Worm (Caenorhabditis elegans) whole organism, L2 larva: ENCODE results near the gene ZC196.3.
A peak's percentile ranks its signal among the peaks of the same experiment; 100 is the strongest.

Source experiments
- C34F6.9 ChIP-seq: fragments of 150-350 bp; optimal IDR thresholded peaks from 2 replicates; lab custom pipeline; 2014; ENCODE audit warnings: missing biosample characterization, missing genetic modification characterization
- F13H6.1 ChIP-seq: sonication (generic microtip); optimal IDR thresholded peaks from 2 replicates; lab custom pipeline; 2016; ENCODE audit warnings: missing genetic modification characterization, missing compliant biosample characterization
- R02D3.7 ChIP-seq: fragments of 150-350 bp; optimal IDR thresholded peaks from 2 replicates; lab custom pipeline; 2014; ENCODE audit warnings: missing biosample characterization, missing genetic modification characterization
- Y55F3AM.14 ChIP-seq: fragments of 200-800 bp; sonication (Bioruptor generic); optimal IDR thresholded peaks from 2 replicates; lab custom pipeline; 2018; ENCODE audit warnings: mild to moderate bottlenecking, missing genetic modification characterization, missing compliant biosample characterization
- ZK546.5 ChIP-seq: sonication (generic microtip); optimal IDR thresholded peaks from 2 replicates; lab custom pipeline; 2017; ENCODE audit warnings: missing biosample characterization, missing genetic modification characterization
- aly-2 ChIP-seq: fragments of 150-350 bp; optimal IDR thresholded peaks from 2 replicates; lab custom pipeline; 2014; ENCODE audit warnings: missing biosample characterization, missing genetic modification characterization
- ama-1 ChIP-seq: fragments of 150-350 bp; optimal IDR thresholded peaks from 2 replicates; lab custom pipeline; 2018; ENCODE audit warnings: inconsistent platforms
- ceh-16 ChIP-seq: fragments of 150-350 bp; optimal IDR thresholded peaks from 2 replicates; lab custom pipeline; 2014; ENCODE audit warnings: missing biosample characterization, missing genetic modification characterization
- ceh-82 ChIP-seq: fragments of 150-350 bp; optimal IDR thresholded peaks from 2 replicates; lab custom pipeline; 2014; ENCODE audit warnings: missing biosample characterization, missing genetic modification characterization
- crh-2 ChIP-seq: sonication (generic microtip); optimal IDR thresholded peaks from 2 replicates; lab custom pipeline; 2017; ENCODE audit warnings: missing biosample characterization, missing genetic modification characterization
- dmd-4 ChIP-seq: sonication (generic microtip); optimal IDR thresholded peaks from 2 replicates; lab custom pipeline; 2017; ENCODE audit warnings: missing biosample characterization, missing genetic modification characterization
- elt-1 ChIP-seq: fragments of 150-350 bp; optimal IDR thresholded peaks from 2 replicates; lab custom pipeline; 2014; ENCODE audit warnings: missing biosample characterization, missing genetic modification characterization
- elt-3 ChIP-seq: sonication (generic microtip); optimal IDR thresholded peaks from 2 replicates; lab custom pipeline; 2017; ENCODE audit warnings: missing biosample characterization, missing genetic modification characterization
- fos-1 ChIP-seq: fragments of 150-350 bp; optimal IDR thresholded peaks from 2 replicates; lab custom pipeline; 2014; ENCODE audit warnings: missing biosample characterization, missing genetic modification characterization
- gmeb-1 ChIP-seq: fragments of 150-350 bp; optimal IDR thresholded peaks from 2 replicates; lab custom pipeline; 2014; ENCODE audit warnings: missing biosample characterization, missing genetic modification characterization
- lin-11 ChIP-seq: fragments of 150-350 bp; sonication (generic microtip); optimal IDR thresholded peaks from 2 replicates; lab custom pipeline; 2014; ENCODE audit warnings: missing biosample characterization, missing genetic modification characterization, inconsistent platforms, mixed read lengths
- lin-13 ChIP-seq: fragments of 150-350 bp; optimal IDR thresholded peaks from 2 replicates; lab custom pipeline; 2014; ENCODE audit warnings: missing biosample characterization, missing genetic modification reagents, missing genetic modification characterization
- lin-39 ChIP-seq: fragments of 150-350 bp; optimal IDR thresholded peaks from 2 replicates; lab custom pipeline; 2014; ENCODE audit warnings: missing biosample characterization, missing genetic modification reagents, missing genetic modification characterization
- lsy-2 ChIP-seq, 2 experiments: fragments of 150-350 bp in 1 of 2; sonication (generic microtip) in 1 of 2; optimal IDR thresholded peaks; 2 replicates each; lab custom pipeline; 2014 to 2017; ENCODE audit warnings: missing biosample characterization in 2 of 2, missing genetic modification characterization in 2 of 2
- mab-5 ChIP-seq: fragments of 150-350 bp; optimal IDR thresholded peaks from 2 replicates; lab custom pipeline; 2014; ENCODE audit warnings: missing biosample characterization, missing genetic modification characterization
- mdl-1 ChIP-seq, 2 experiments: fragments of 150-350 bp in 1 of 2; sonication (generic microtip) in 1 of 2; optimal IDR thresholded peaks; 2 replicates each; lab custom pipeline; 2017; ENCODE audit warnings: missing biosample characterization in 2 of 2, missing genetic modification characterization in 2 of 2
- nhr-10 ChIP-seq: sonication (generic microtip); optimal IDR thresholded peaks from 2 replicates; lab custom pipeline; 2017; ENCODE audit warnings: missing biosample characterization, missing genetic modification characterization
- nhr-11 ChIP-seq: fragments of 150-350 bp; optimal IDR thresholded peaks from 2 replicates; lab custom pipeline; 2014; ENCODE audit warnings: missing biosample characterization, missing genetic modification characterization
- nhr-12 ChIP-seq: fragments of 150-350 bp; optimal IDR thresholded peaks from 2 replicates; lab custom pipeline; 2014; ENCODE audit warnings: missing biosample characterization, missing genetic modification characterization
- nhr-129 ChIP-seq: fragments of 150-350 bp; optimal IDR thresholded peaks from 2 replicates; lab custom pipeline; 2014; ENCODE audit warnings: missing biosample characterization, missing genetic modification characterization
- nhr-25 ChIP-seq: fragments of 150-350 bp; sonication (generic microtip); optimal IDR thresholded peaks from 3 replicates; lab custom pipeline; 2014; ENCODE audit warnings: missing biosample characterization, missing genetic modification characterization
- nhr-6 ChIP-seq: fragments of 150-350 bp; optimal IDR thresholded peaks from 2 replicates; lab custom pipeline; 2014; ENCODE audit warnings: missing biosample characterization, missing genetic modification characterization
- nhr-77 ChIP-seq: fragments of 150-350 bp; optimal IDR thresholded peaks from 2 replicates; lab custom pipeline; 2014; ENCODE audit warnings: missing biosample characterization, missing genetic modification characterization
- peb-1 ChIP-seq: fragments of 150-350 bp; optimal IDR thresholded peaks from 2 replicates; lab custom pipeline; 2014; ENCODE audit warnings: missing biosample characterization, missing genetic modification characterization
- sem-4 ChIP-seq: fragments of 150-350 bp; optimal IDR thresholded peaks from 2 replicates; lab custom pipeline; 2014; ENCODE audit warnings: missing biosample characterization, missing genetic modification reagents, missing genetic modification characterization
- skn-1 ChIP-seq: sonication (generic microtip); optimal IDR thresholded peaks from 2 replicates; lab custom pipeline; 2017; ENCODE audit warnings: missing biosample characterization, missing genetic modification characterization
- sma-9 ChIP-seq, 2 experiments: fragments of 150-350 bp in 1 of 2; sonication (generic microtip) in 1 of 2; optimal IDR thresholded peaks; 2 replicates each; lab custom pipeline; 2014 to 2016; ENCODE audit warnings: missing genetic modification characterization in 2 of 2, mild to moderate bottlenecking in 1 of 2, missing biosample characterization in 1 of 2, missing compliant biosample characterization in 1 of 2, missing genetic modification reagents in 1 of 2, moderate library complexity in 1 of 2
- unc-39 ChIP-seq: fragments of 150-350 bp; optimal IDR thresholded peaks from 2 replicates; lab custom pipeline; 2014; ENCODE audit warnings: missing biosample characterization, missing genetic modification characterization
- unc-55 ChIP-seq: fragments of 150-350 bp; sonication (generic microtip); optimal IDR thresholded peaks from 3 replicates; lab custom pipeline; 2014; ENCODE audit warnings: missing biosample characterization, missing genetic modification reagents, missing genetic modification characterization
- unc-62 ChIP-seq: fragments of 150-350 bp; optimal IDR thresholded peaks from 2 replicates; lab custom pipeline; 2014; ENCODE audit warnings: missing biosample characterization, missing genetic modification reagents, missing genetic modification characterization
- zag-1 ChIP-seq: fragments of 150-350 bp; optimal IDR thresholded peaks from 2 replicates; lab custom pipeline; 2014; ENCODE audit warnings: missing biosample characterization, missing genetic modification characterization
- ztf-1 ChIP-seq: fragments of 200-800 bp; sonication (Bioruptor generic); conservative IDR thresholded peaks from 2 replicates; pipeline ENCODE4 v1.3.6; 2022; ENCODE audit warnings: missing genetic modification characterization, missing compliant biosample characterization
- ztf-11 ChIP-seq: sonication (generic microtip); optimal IDR thresholded peaks from 2 replicates; lab custom pipeline; 2017; ENCODE audit warnings: missing biosample characterization, missing genetic modification characterization
- ztf-4 ChIP-seq: fragments of 150-350 bp; optimal IDR thresholded peaks from 2 replicates; lab custom pipeline; 2014; ENCODE audit warnings: missing biosample characterization, missing genetic modification characterization

The ZC196.3 gene

ce11 chrV:8776270-8776669, 39.8 kb downstream of the ZC196.3 start, which contains the start of gene B0507.1:
TSS of gene B0507.1 (plus strand) at chrV:8776570.
- TF ChIP-seq lin-11 (tag; lab: Kevin White, UChicago) (no peak), nhr-6 (tag; lab: Kevin White, UChicago) (no peak), C34F6.9 (tag; lab: Kevin White, UChicago) (no peak), ceh-82 (tag; lab: Kevin White, UChicago) (no peak), unc-62 (no peak)
- TF ChIP-seq, all 48 proteins: peak for 0

- TF ChIP-seq fos-1 (tag; lab: Kevin White, UChicago): peak; percentile 64
- TF ChIP-seq unc-62: no peak
These were observed 44.7 kb downstream of the ZC196.3 start for ce11 chrV:8781164-8781563.

ce11 chrV:8782112-8782511, 45.6 kb downstream of the ZC196.3 start:
- TF ChIP-seq fos-1 (tag; lab: Kevin White, UChicago) (peak; percentile 6), peb-1 (tag; lab: Kevin White, UChicago) (no peak), nhr-129 (tag; lab: Kevin White, UChicago) (peak; percentile 45)
- TF ChIP-seq, all 48 proteins: peak for 2

ce11 chrV:8784485-8784884, 48.0 kb downstream of the ZC196.3 start:
- TF ChIP-seq nhr-25 (no peak), nhr-10 (tag; lab: Kevin White, UChicago) (no peak), ztf-1 (GFP tag; lab: Robert Waterston, UW) (no peak), nhr-11 (tag; lab: Kevin White, UChicago) (no peak), peb-1 (tag; lab: Kevin White, UChicago) (no peak), lin-39 (no peak), dmd-4 (no peak)

ce11 chrV:8785526-8785925, 49.1 kb downstream of the ZC196.3 start:
- no peak for TF ChIP-seq gmeb-1 (tag; lab: Kevin White, UChicago)
- no peak for TF ChIP-seq ztf-4 (tag; lab: Kevin White, UChicago)
- no peak for TF ChIP-seq ama-1 (lab: Kevin White, UChicago)
- TF ChIP-seq nhr-12 (tag; lab: Kevin White, UChicago): no peak
- TF ChIP-seq fos-1 (tag; lab: Kevin White, UChicago): peak; percentile 30
- TF ChIP-seq nhr-6 (tag; lab: Kevin White, UChicago): no peak
- TF ChIP-seq lin-11 (tag; lab: Kevin White, UChicago): no peak
- TF ChIP-seq Y55F3AM.14 (GFP tag; lab: Kevin White, UChicago): no peak
- no peak for TF ChIP-seq ztf-11 (tag; lab: Kevin White, UChicago)
- TF ChIP-seq nhr-10 (tag; lab: Kevin White, UChicago): no peak
- no peak for TF ChIP-seq unc-39 (tag; lab: Kevin White, UChicago)
- TF ChIP-seq ceh-16 (tag; lab: Kevin White, UChicago): no peak
- TF ChIP-seq nhr-129 (tag; lab: Kevin White, UChicago): peak; percentile 72
- TF ChIP-seq R02D3.7 (tag; lab: Kevin White, UChicago): no peak
- peak; percentile 50 for TF ChIP-seq F13H6.1 (tag; lab: Kevin White, UChicago)
- no peak for TF ChIP-seq unc-62
- TF ChIP-seq lsy-2 (tag; optimal IDR thresholded peaks at IDR 0.05; lab: Kevin White, UChicago): no peak
- TF ChIP-seq nhr-77: no peak
- no peak for TF ChIP-seq ceh-82 (tag; lab: Kevin White, UChicago)
- no peak for TF ChIP-seq peb-1 (tag; lab: Kevin White, UChicago)
- TF ChIP-seq mab-5 (tag; lab: Kevin White, UChicago): no peak
- no peak for TF ChIP-seq elt-1
- no peak for TF ChIP-seq C34F6.9 (tag; lab: Kevin White, UChicago)
- TF ChIP-seq sma-9 (GFP tag; optimal IDR thresholded peaks at IDR 0.05; lab: Kevin White, UChicago): no peak
- TF ChIP-seq sma-9 (tag; optimal IDR thresholded peaks at IDR 0.05; lab: Kevin White, UChicago): no peak
- no peak for TF ChIP-seq lin-13 (GFP tag; lab: Kevin White, UChicago)
- no peak for TF ChIP-seq mdl-1 (tag; optimal IDR thresholded peaks at IDR 0.05; lab: Kevin White, UChicago)

ce11 chrV:8786245-8786644, 49.8 kb downstream of the ZC196.3 start, which contains the start of gene sup-37:
TSS of gene sup-37 (plus strand) at chrV:8786545.
- TF ChIP-seq zag-1 (tag; lab: Kevin White, UChicago) (no peak), ZK546.5 (tag; lab: Kevin White, UChicago) (no peak), skn-1 (tag; lab: Kevin White, UChicago) (no peak), nhr-12 (tag; lab: Kevin White, UChicago) (no peak), elt-3 (tag; lab: Kevin White, UChicago) (no peak), peb-1 (tag; lab: Kevin White, UChicago) (no peak), sem-4 (tag; lab: Kevin White, UChicago) (no peak), unc-39 (tag; lab: Kevin White, UChicago) (no peak), ztf-1 (GFP tag; lab: Robert Waterston, UW) (no peak), nhr-11 (tag; lab: Kevin White, UChicago) (no peak), crh-2 (tag; lab: Kevin White, UChicago) (no peak), aly-2 (no peak), gmeb-1 (tag; lab: Kevin White, UChicago) (no peak), F13H6.1 (tag; lab: Kevin White, UChicago) (no peak), sma-9 (GFP tag; optimal IDR thresholded peaks at IDR 0.05; lab: Kevin White, UChicago) (no peak), sma-9 (tag; optimal IDR thresholded peaks at IDR 0.05; lab: Kevin White, UChicago) (no peak), unc-55 (GFP tag; lab: Kevin White, UChicago) (no peak)
